Fruit fly (Drosophila melanogaster): ENCODE results near the gene CG17075.
A peak's percentile ranks its signal among the peaks of the same experiment; 100 is the strongest.

The CG17075 gene

dm6 chr2L:294452-295362 lies 27.4 kb upstream of the CG17075 start, which contains the start of the genes U2af38 and Stip1 (continued):
- no peak for TF ChIP-seq ato (GFP tag; IDR thresholded peaks at IDR 0.05; ENCODE audit: partially characterized antibody)
- TF ChIP-seq gsb-n (tag; optimal IDR thresholded peaks at IDR 0.05), result no peak
- TF ChIP-seq stwl (tag; optimal IDR thresholded peaks at IDR 0.05), result peak; percentile 42
- no peak for TF ChIP-seq CG32532 (GFP tag; IDR thresholded peaks at IDR 0.05)
- peak in 1 of 2 experiments; percentile 3 for TF ChIP-seq Hr51 (GFP tag; optimal IDR thresholded peaks at IDR 0.05)
- TF ChIP-seq CG4617 (GFP tag; optimal IDR thresholded peaks at IDR 0.05; ENCODE audit: borderline replicate concordance), result peak; percentile 51
- TF ChIP-seq Hsf (GFP tag; optimal IDR thresholded peaks at IDR 0.05), result peak; percentile 51
- TF ChIP-seq CG11723 (GFP tag; optimal IDR thresholded peaks at IDR 0.05), result no peak
- TF ChIP-seq HmgD (GFP tag; optimal IDR thresholded peaks at IDR 0.05), result no peak
- no peak for TF ChIP-seq PHDP (tag; optimal IDR thresholded peaks at IDR 0.05)
- TF ChIP-seq Elba2 (GFP tag; optimal IDR thresholded peaks at IDR 0.05), result no peak
- TF ChIP-seq Side (GFP tag; optimal IDR thresholded peaks at IDR 0.05), result no peak
- TF ChIP-seq Sry-δ (GFP tag; optimal IDR thresholded peaks at IDR 0.05), result peak; percentile 40
- TF ChIP-seq CG4404 (GFP tag; IDR thresholded peaks at IDR 0.05), result no peak
- TF ChIP-seq ind (GFP tag; optimal IDR thresholded peaks at IDR 0.05), result peak; percentile 4
- TF ChIP-seq CG12236 (GFP tag; optimal IDR thresholded peaks at IDR 0.05), result no peak
- no peak for TF ChIP-seq cg (GFP tag; optimal IDR thresholded peaks at IDR 0.05)
- TF ChIP-seq Trl (optimal IDR thresholded peaks at IDR 0.05), result no peak
- no peak for TF ChIP-seq Trl (GFP tag; optimal IDR thresholded peaks at IDR 0.05)
- no peak for TF ChIP-seq HHEX (GFP tag; optimal IDR thresholded peaks at IDR 0.05)
- TF ChIP-seq pb (GFP tag; optimal IDR thresholded peaks at IDR 0.05), result no peak
- TF ChIP-seq gro (GFP tag; optimal IDR thresholded peaks at IDR 0.05), result no peak
- TF ChIP-seq CG6689 (GFP tag; IDR thresholded peaks at IDR 0.05), result no peak
- no peak for TF ChIP-seq CG2202 (tag; optimal IDR thresholded peaks at IDR 0.05)
- no peak; the same call in 2 of the 3 replicates for TF ChIP-seq CG7963 (GFP tag; IDR thresholded peaks at IDR 0.05; ENCODE audit: partially characterized antibody)
- TF ChIP-seq CG6813 (GFP tag; optimal IDR thresholded peaks at IDR 0.05), result no peak
- TF ChIP-seq CkIIα-i1 (GFP tag; IDR thresholded peaks at IDR 0.05), result no peak
- peak; percentile 24 for TF ChIP-seq Sox100B (GFP tag; optimal IDR thresholded peaks at IDR 0.05)
- no peak for TF ChIP-seq ase (GFP tag; IDR thresholded peaks at IDR 0.05)
- no peak for TF ChIP-seq onecut (GFP tag; IDR thresholded peaks at IDR 0.05)
- TF ChIP-seq lab (GFP tag; optimal IDR thresholded peaks at IDR 0.05), result no peak
- no peak for TF ChIP-seq trh (GFP tag; optimal IDR thresholded peaks at IDR 0.05)
- no peak for TF ChIP-seq exex (tag; optimal IDR thresholded peaks at IDR 0.05)
- TF ChIP-seq dmrt99B (tag; optimal IDR thresholded peaks at IDR 0.05), result no peak
- no peak for TF ChIP-seq CG31224 (GFP tag; IDR thresholded peaks at IDR 0.05)
- no peak for TF ChIP-seq zen (tag; optimal IDR thresholded peaks at IDR 0.05)
- no peak for TF ChIP-seq chif (GFP tag; optimal IDR thresholded peaks at IDR 0.05)
- TF ChIP-seq NFAT (GFP tag; IDR thresholded peaks at IDR 0.05), result peak; percentile 62
- TF ChIP-seq otp (GFP tag; IDR thresholded peaks at IDR 0.05), result no peak
- peak; percentile 30 for TF ChIP-seq CG10654 (GFP tag; optimal IDR thresholded peaks at IDR 0.05)
- TF ChIP-seq Dfd (GFP tag; optimal IDR thresholded peaks at IDR 0.05), result no peak
- TF ChIP-seq fu2 (GFP tag; optimal IDR thresholded peaks at IDR 0.05), result no peak
- TF ChIP-seq HLH54F (GFP tag; optimal IDR thresholded peaks at IDR 0.05), result no peak
- TF ChIP-seq CG2875 (GFP tag; optimal IDR thresholded peaks at IDR 0.05), result no peak
- peak; percentile 14 for TF ChIP-seq lilli (GFP tag; optimal IDR thresholded peaks at IDR 0.05)
- TF ChIP-seq jumu (GFP tag; optimal IDR thresholded peaks at IDR 0.05), result no peak
- no peak for TF ChIP-seq slou (GFP tag; optimal IDR thresholded peaks at IDR 0.05)
- TF ChIP-seq slp2 (GFP tag; optimal IDR thresholded peaks at IDR 0.05), result no peak
- TF ChIP-seq Awh (GFP tag; IDR thresholded peaks at IDR 0.05), result no peak
- TF ChIP-seq Deaf1 (tag; optimal IDR thresholded peaks at IDR 0.05), result no peak
